Worm (Caenorhabditis elegans): ENCODE data around the gene T07E3.4.

ce11 chrIII:6880797-6881196, 17.0 kb upstream of the T07E3.4 start, which contains the start of gene K04C2.7:
- TF ChIP-seq unc-62 (GFP tag; optimal IDR thresholded peaks at IDR 0.05) (no peak), ztf-26 (tag; optimal IDR thresholded peaks at IDR 0.05) (no peak), hmg-20 (GFP tag; IDR thresholded peaks at IDR 0.05) (no peak)
